Worm (Caenorhabditis elegans): Measurements from ENCODE around the gene T23F4.2.

- TF ChIP-seq flt-1 (GFP tag; IDR thresholded peaks at IDR 0.05) (no peak), med-1 (GFP tag; optimal IDR thresholded peaks at IDR 0.05; ENCODE audit: insufficient read depth) (no peak)
Measured at ce11 chrII:1136485-1136884, 26.9 kb upstream of the T23F4.2 start, which contains the start of gene pod-2.
